Worm (Caenorhabditis elegans) whole organism, midembryonic: ENCODE data around the gene fkh-9.

Experiments used
- T22C8.4 ChIP-seq: fragments of 200-800 bp; sonication (Bioruptor generic); IDR thresholded peaks from 2 replicates; pipeline ENCODE4 v1.3.6; 2022; ENCODE audit warnings: missing genetic modification characterization, missing compliant biosample characterization
- cog-1 ChIP-seq: sonication (generic microtip); optimal IDR thresholded peaks from 2 replicates; lab custom pipeline; 2016; ENCODE audit warnings: missing genetic modification characterization, missing compliant biosample characterization
- flt-1 ChIP-seq: fragments of 200-800 bp; sonication (Bioruptor generic); IDR thresholded peaks from 2 replicates; pipeline ENCODE4 v1.3.6; 2022; ENCODE audit warnings: missing genetic modification characterization, missing compliant biosample characterization
- ref-1 ChIP-seq: fragments of 200-800 bp; sonication (Bioruptor generic); conservative IDR thresholded peaks from 2 replicates; pipeline ENCODE4 v1.3.6; 2022; ENCODE audit warnings: missing genetic modification reagents, missing genetic modification characterization, missing compliant biosample characterization
- ztf-23 ChIP-seq: fragments of 200-800 bp; sonication (Bioruptor generic); IDR thresholded peaks from 2 replicates; pipeline ENCODE4 v1.3.6; 2022; ENCODE audit warnings: missing genetic modification reagents, missing genetic modification characterization, missing compliant biosample characterization

DNA sequence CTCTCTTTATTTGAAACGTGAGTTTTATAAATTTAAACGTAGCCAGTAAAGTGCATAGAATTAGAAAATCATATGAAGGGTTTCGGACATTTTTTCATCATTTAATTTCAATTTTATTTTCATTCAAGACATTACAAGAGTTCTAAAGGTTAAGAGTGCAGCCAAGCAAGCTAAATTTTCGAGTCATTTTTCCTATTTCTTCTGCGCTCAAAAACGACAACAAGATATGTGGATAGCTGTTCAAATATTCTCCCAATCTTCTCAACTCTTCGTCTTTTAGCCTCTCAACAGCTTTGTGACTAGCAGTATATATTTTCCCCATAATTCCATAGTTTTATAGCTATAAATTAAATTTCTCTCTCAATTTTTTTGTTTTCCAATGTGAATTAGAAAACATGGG is 43.1 kb downstream of the fkh-9 start:
- no peak for TF ChIP-seq T22C8.4 (GFP tag; lab: Robert Waterston, UW)
- no peak for TF ChIP-seq flt-1 (GFP tag; lab: Robert Waterston, UW)
- no peak for TF ChIP-seq ref-1 (GFP tag; lab: Robert Waterston, UW)
- TF ChIP-seq ztf-23 (GFP tag; lab: Robert Waterston, UW), result no peak
- TF ChIP-seq cog-1 (tag; lab: Kevin White, UChicago), result no peak
